Worm (Caenorhabditis elegans): Measurements from ENCODE around the gene B0034.7.

B0034.7 gene

ce11 chrII:5956583-5956982, 4.8 kb upstream of the B0034.7 start, which contains the start of gene casy-1:
Gene casy-1 (minus strand): TSS chrII:5956683.
- TF ChIP-seq fos-1 (tag; optimal IDR thresholded peaks at IDR 0.05): no peak
- no peak for TF ChIP-seq ceh-16 (tag; optimal IDR thresholded peaks at IDR 0.05)
- TF ChIP-seq ceh-9 (tag; optimal IDR thresholded peaks at IDR 0.05): no peak
- TF ChIP-seq snpc-4 (tag; optimal IDR thresholded peaks at IDR 0.05): no peak
- no peak for TF ChIP-seq R02D3.7 (tag; optimal IDR thresholded peaks at IDR 0.05)
- TF ChIP-seq skn-1 (tag; optimal IDR thresholded peaks at IDR 0.05): no peak
- TF ChIP-seq nhr-23 (tag; optimal IDR thresholded peaks at IDR 0.05): no peak
- TF ChIP-seq aly-2 (tag; optimal IDR thresholded peaks at IDR 0.05): no peak
- TF ChIP-seq mdl-1 (tag; optimal IDR thresholded peaks at IDR 0.05): no peak
- TF ChIP-seq nhr-67 (tag; optimal IDR thresholded peaks at IDR 0.05): no peak
- no peak for TF ChIP-seq jun-1 (tag; optimal IDR thresholded peaks at IDR 0.05)
- TF ChIP-seq lsy-12 (tag; optimal IDR thresholded peaks at IDR 0.05): no peak
- TF ChIP-seq nhr-12 (tag; optimal IDR thresholded peaks at IDR 0.05): no peak

- no peak for TF ChIP-seq nfya-1 (tag; optimal IDR thresholded peaks at IDR 0.05; ENCODE audit: insufficient read depth)
- TF ChIP-seq elt-3 (tag; optimal IDR thresholded peaks at IDR 0.05): no peak
- peak; percentile 54 for TF ChIP-seq fkh-10 (GFP tag; optimal IDR thresholded peaks at IDR 0.05)
- TF ChIP-seq hmg-11 (tag; optimal IDR thresholded peaks at IDR 0.05): peak; percentile 21
Observed at ce11 chrII:5957803-5958367, 3.5 kb upstream of the B0034.7 start.

- TF ChIP-seq skn-1 (tag; optimal IDR thresholded peaks at IDR 0.05) (no peak), fkh-2 (tag; optimal IDR thresholded peaks at IDR 0.05) (no peak), ztf-4 (tag; optimal IDR thresholded peaks at IDR 0.05) (no peak), ceh-9 (tag; optimal IDR thresholded peaks at IDR 0.05) (no peak), nhr-25 (tag; optimal IDR thresholded peaks at IDR 0.05) (no peak), nhr-76 (tag; optimal IDR thresholded peaks at IDR 0.05) (no peak), ceh-82 (tag; optimal IDR thresholded peaks at IDR 0.05) (no peak), elt-3 (tag; optimal IDR thresholded peaks at IDR 0.05) (no peak)
Observed at ce11 chrII:5959575-5960119, 1.8 kb upstream of the B0034.7 start.

- no peak for TF ChIP-seq ceh-16 (tag; optimal IDR thresholded peaks at IDR 0.05)
- no peak for TF ChIP-seq lsy-12 (tag; optimal IDR thresholded peaks at IDR 0.05)
- peak; percentile 20 for TF ChIP-seq fkh-10 (GFP tag; optimal IDR thresholded peaks at IDR 0.05)
- peak; percentile 20 for TF ChIP-seq hmg-11 (tag; optimal IDR thresholded peaks at IDR 0.05)
- TF ChIP-seq nfya-1 (tag; optimal IDR thresholded peaks at IDR 0.05; ENCODE audit: insufficient read depth): peak; percentile 45
- no peak for TF ChIP-seq unc-62 (GFP tag; optimal IDR thresholded peaks at IDR 0.05)
- no peak for TF ChIP-seq egl-5 (tag; optimal IDR thresholded peaks at IDR 0.05)
- TF ChIP-seq fos-1 (tag; optimal IDR thresholded peaks at IDR 0.05): no peak
Observed at ce11 chrII:5962343-5962742, 926 bp downstream of the B0034.7 start.

- TF ChIP-seq snpc-4 (tag; optimal IDR thresholded peaks at IDR 0.05): no peak
- TF ChIP-seq lsy-12 (tag; optimal IDR thresholded peaks at IDR 0.05): no peak
- no peak for TF ChIP-seq elt-1 (tag; optimal IDR thresholded peaks at IDR 0.05)
- no peak for TF ChIP-seq egl-27 (tag; optimal IDR thresholded peaks at IDR 0.05)
- TF ChIP-seq tbx-2 (tag; optimal IDR thresholded peaks at IDR 0.05): no peak
- no peak for TF ChIP-seq sea-2 (GFP tag; optimal IDR thresholded peaks at IDR 0.05)
- no peak for TF ChIP-seq ceh-16 (tag; optimal IDR thresholded peaks at IDR 0.05)
- TF ChIP-seq jun-1 (tag; optimal IDR thresholded peaks at IDR 0.05): no peak
- TF ChIP-seq nhr-23 (tag; optimal IDR thresholded peaks at IDR 0.05): no peak
- TF ChIP-seq ZK546.5 (tag; optimal IDR thresholded peaks at IDR 0.05): no peak
- no peak for TF ChIP-seq skn-1 (tag; optimal IDR thresholded peaks at IDR 0.05)
- TF ChIP-seq egl-5 (tag; optimal IDR thresholded peaks at IDR 0.05): no peak
- no peak for TF ChIP-seq lin-39 (tag; optimal IDR thresholded peaks at IDR 0.05)
- no peak for TF ChIP-seq nhr-11 (tag; optimal IDR thresholded peaks at IDR 0.05)
Observed at ce11 chrII:5964962-5965361, 3.5 kb downstream of the B0034.7 start.

- TF ChIP-seq jun-1 (tag; optimal IDR thresholded peaks at IDR 0.05) (no peak), egl-5 (tag; optimal IDR thresholded peaks at IDR 0.05) (peak; percentile 28), nhr-237 (tag; optimal IDR thresholded peaks at IDR 0.05) (no peak), egl-27 (tag; optimal IDR thresholded peaks at IDR 0.05) (no peak), fkh-10 (GFP tag; optimal IDR thresholded peaks at IDR 0.05) (peak; percentile 7), lin-39 (tag; optimal IDR thresholded peaks at IDR 0.05) (peak; percentile 57), ztf-11 (tag; optimal IDR thresholded peaks at IDR 0.05) (no peak), nhr-12 (tag; optimal IDR thresholded peaks at IDR 0.05) (no peak), snpc-4 (tag; optimal IDR thresholded peaks at IDR 0.05) (peak; percentile 78), nfya-1 (tag; optimal IDR thresholded peaks at IDR 0.05; ENCODE audit: insufficient read depth) (peak; percentile 60), elt-1 (tag; optimal IDR thresholded peaks at IDR 0.05) (no peak), hmg-11 (tag; optimal IDR thresholded peaks at IDR 0.05) (no peak), daf-12 (tag; optimal IDR thresholded peaks at IDR 0.05) (no peak), ceh-82 (tag; optimal IDR thresholded peaks at IDR 0.05) (no peak), sea-2 (GFP tag; optimal IDR thresholded peaks at IDR 0.05) (no peak), zag-1 (tag; optimal IDR thresholded peaks at IDR 0.05) (no peak), tbx-2 (tag; optimal IDR thresholded peaks at IDR 0.05) (no peak), elt-2 (tag; optimal IDR thresholded peaks at IDR 0.05) (no peak)
Observed at ce11 chrII:5966637-5967036, 5.2 kb downstream of the B0034.7 start.
